Fruit fly (Drosophila melanogaster) whole organism, embryonic: ENCODE data around the gene hng2.

Experiments used
- Awh ChIP-seq: fragments of 200-800 bp; sonication (Bioruptor generic); IDR thresholded peaks from 2 replicates; pipeline ENCODE4, ENCODE4 v1.3.6; 2022; ENCODE audit warnings: missing biosample characterization, missing genetic modification characterization
- B-H2 ChIP-seq: fragments of 200-800 bp; sonication (Bioruptor generic); optimal IDR thresholded peaks from 2 replicates; lab custom pipeline; 2018; ENCODE audit warnings: missing biosample characterization, mild to moderate bottlenecking, missing genetic modification characterization
- CG10274 ChIP-seq: fragments of 200-800 bp; sonication (Bioruptor generic); optimal IDR thresholded peaks from 3 replicates; lab custom pipeline; 2017; ENCODE audit warnings: missing biosample characterization, mild to moderate bottlenecking, missing genetic modification characterization
- CG10462 ChIP-seq: fragments of 200-800 bp; sonication (Bioruptor generic); optimal IDR thresholded peaks from 2 replicates; lab custom pipeline; 2016; ENCODE audit warnings: missing biosample characterization, missing genetic modification characterization
- CG11695 ChIP-seq: fragments of 200-800 bp; sonication (Bioruptor generic); IDR thresholded peaks from 3 replicates; pipeline ENCODE4 v1.3.6; 2022; ENCODE audit warnings: missing biosample characterization, missing genetic modification characterization
- CG12155 ChIP-seq: fragments of 200-800 bp; sonication (Bioruptor generic); optimal IDR thresholded peaks from 3 replicates; lab custom pipeline; 2016; ENCODE audit warnings: missing biosample characterization, missing genetic modification characterization
- CG13775 ChIP-seq: fragments of 200-800 bp; sonication (Bioruptor generic); optimal IDR thresholded peaks from 3 replicates; lab custom pipeline; 2017; ENCODE audit warnings: missing biosample characterization, mild to moderate bottlenecking, missing genetic modification characterization
- CG14441 ChIP-seq: fragments of 200-800 bp; sonication (Bioruptor generic); IDR thresholded peaks from 2 replicates; pipeline ENCODE4 v1.3.6; 2022; ENCODE audit warnings: missing biosample characterization, missing genetic modification characterization
- CG16863 ChIP-seq: fragments of 200-800 bp; sonication (Bioruptor generic); optimal IDR thresholded peaks from 3 replicates; lab custom pipeline; 2016; ENCODE audit warnings: missing biosample characterization, missing genetic modification characterization
- CG17612 ChIP-seq: fragments of 200-800 bp; sonication (Bioruptor generic); IDR thresholded peaks from 2 replicates; pipeline ENCODE4 v1.3.6; 2022; ENCODE audit warnings: missing biosample characterization, missing genetic modification characterization
- CG17802 ChIP-seq: fragments of 200-800 bp; sonication (Bioruptor generic); optimal IDR thresholded peaks from 2 replicates; lab custom pipeline; 2018; ENCODE audit warnings: missing biosample characterization, mild to moderate bottlenecking, missing genetic modification characterization, moderate library complexity
- CG18011 ChIP-seq: fragments of 200-800 bp; sonication (Bioruptor generic); optimal IDR thresholded peaks from 2 replicates; lab custom pipeline; 2017; ENCODE audit warnings: missing biosample characterization, missing genetic modification characterization, mild to moderate bottlenecking, moderate library complexity, missing genotype
- CG2678 ChIP-seq: fragments of 200-800 bp; sonication (Bioruptor generic); optimal IDR thresholded peaks from 3 replicates; lab custom pipeline; 2019; ENCODE audit warnings: missing biosample characterization, mild to moderate bottlenecking, missing genetic modification characterization, moderate library complexity
- CG30431 ChIP-seq: fragments of 200-800 bp; sonication (Bioruptor generic); optimal IDR thresholded peaks from 2 replicates; lab custom pipeline; 2017; ENCODE audit warnings: missing biosample characterization, missing genetic modification characterization
- CG3065 ChIP-seq: fragments of 200-800 bp; sonication (Bioruptor generic); optimal IDR thresholded peaks from 2 replicates; lab custom pipeline; 2016; ENCODE audit warnings: missing biosample characterization, missing genetic modification characterization
- CG31365 ChIP-seq: fragments of 200-800 bp; sonication (Bioruptor generic); optimal IDR thresholded peaks from 2 replicates; lab custom pipeline; 2018; ENCODE audit warnings: missing biosample characterization, mild to moderate bottlenecking, missing genetic modification characterization
- CG42726 ChIP-seq: fragments of 200-800 bp; sonication (Bioruptor generic); IDR thresholded peaks from 2 replicates; pipeline ENCODE4 v1.3.6; 2022; ENCODE audit warnings: missing biosample characterization, missing genetic modification characterization; ENCODE audit not compliant: partially characterized antibody
- CG4730 ChIP-seq: fragments of 200-800 bp; sonication (Bioruptor generic); IDR thresholded peaks from 2 replicates; pipeline ENCODE4 v1.3.6; 2022; ENCODE audit warnings: missing biosample characterization, missing genetic modification characterization
- CG6683 ChIP-seq: fragments of 200-800 bp; sonication (Bioruptor generic); optimal IDR thresholded peaks from 2 replicates; lab custom pipeline; 2017; ENCODE audit warnings: missing biosample characterization, mild to moderate bottlenecking, missing genetic modification characterization, missing genetic modification reagents
- CG6854 ChIP-seq: fragments of 200-800 bp; sonication (Bioruptor generic); optimal IDR thresholded peaks from 3 replicates; lab custom pipeline; 2017; ENCODE audit warnings: missing biosample characterization, mild to moderate bottlenecking, missing genetic modification characterization
- CrebB ChIP-seq: fragments of 200-800 bp; sonication (Bioruptor generic); optimal IDR thresholded peaks from 3 replicates; lab custom pipeline; 2018; ENCODE audit warnings: missing biosample characterization, mild to moderate bottlenecking, missing genetic modification characterization
- Dek ChIP-seq: fragments of 200-800 bp; sonication (Bioruptor generic); optimal IDR thresholded peaks from 3 replicates; lab custom pipeline; 2019; ENCODE audit warnings: missing biosample characterization, mild to moderate bottlenecking, missing genetic modification characterization, moderate library complexity
- Dfd ChIP-seq, 2 experiments: fragments of >200 bp; optimal IDR thresholded peaks; 2 replicates each; lab custom pipeline; 2017; ENCODE audit warnings: missing biosample characterization in 2 of 2, missing genetic modification characterization in 2 of 2
- Elba2 ChIP-seq: fragments of 200-800 bp; sonication (Bioruptor generic); optimal IDR thresholded peaks from 3 replicates; lab custom pipeline; 2016; ENCODE audit warnings: missing biosample characterization, missing genetic modification characterization
- HHEX ChIP-seq: fragments of 200-800 bp; sonication (Bioruptor generic); optimal IDR thresholded peaks from 3 replicates; lab custom pipeline; 2017; ENCODE audit warnings: missing biosample characterization, mild to moderate bottlenecking, missing genetic modification characterization, missing genetic modification reagents
- Hr3 ChIP-seq: fragments of 200-800 bp; sonication (Bioruptor generic); optimal IDR thresholded peaks from 3 replicates; lab custom pipeline; 2016; ENCODE audit warnings: missing biosample characterization, missing genetic modification characterization
- Hr51 ChIP-seq, 2 experiments: fragments of 200-800 bp; sonication (Bioruptor generic); optimal IDR thresholded peaks; 2 replicates in 1 of 2; 3 replicates in 1 of 2; lab custom pipeline; 2016 to 2018; ENCODE audit warnings: missing biosample characterization in 2 of 2, missing genetic modification characterization in 2 of 2, mild to moderate bottlenecking in 1 of 2, moderate library complexity in 1 of 2
- MBD-R2 ChIP-seq: fragments of 200-800 bp; sonication (Bioruptor generic); IDR thresholded peaks from 2 replicates; pipeline ENCODE4 v1.3.6; 2022; ENCODE audit warnings: missing biosample characterization, missing genetic modification characterization
- Meics ChIP-seq: fragments of 200-800 bp; sonication (Bioruptor generic); optimal IDR thresholded peaks from 2 replicates; lab custom pipeline; 2017; ENCODE audit warnings: missing biosample characterization, mild to moderate bottlenecking, missing genetic modification characterization
- NFAT ChIP-seq: fragments of 200-800 bp; sonication (Bioruptor generic); IDR thresholded peaks from 2 replicates; pipeline ENCODE4 v1.3.6; 2022; ENCODE audit warnings: missing biosample characterization, missing genetic modification characterization
- Nf-YA ChIP-seq: fragments of 200-800 bp; sonication (Bioruptor generic); IDR thresholded peaks from 2 replicates; pipeline ENCODE4 v1.3.6; 2022; ENCODE audit warnings: missing biosample characterization, missing genetic modification characterization
- Nf-YC ChIP-seq: fragments of 200-800 bp; optimal IDR thresholded peaks from 3 replicates; lab custom pipeline; 2019; ENCODE audit warnings: missing biosample characterization, mild to moderate bottlenecking, missing genetic modification characterization, moderate library complexity
- Oli ChIP-seq: fragments of 200-800 bp; sonication (Bioruptor generic); optimal IDR thresholded peaks from 2 replicates; lab custom pipeline; 2018; ENCODE audit warnings: missing biosample characterization, mild to moderate bottlenecking, missing genetic modification characterization, moderate library complexity
- Optix ChIP-seq: fragments of 200-800 bp; sonication (Bioruptor generic); IDR thresholded peaks from 3 replicates; pipeline ENCODE4 v1.3.6; 2022; ENCODE audit warnings: missing biosample characterization, missing genetic modification characterization
- Six4 ChIP-seq: fragments of 200-800 bp; sonication (Bioruptor generic); optimal IDR thresholded peaks from 2 replicates; lab custom pipeline; 2016; ENCODE audit warnings: missing biosample characterization, missing genetic modification characterization
- Sox102F ChIP-seq: fragments of 200-800 bp; sonication (Bioruptor generic); optimal IDR thresholded peaks from 2 replicates; lab custom pipeline; 2018; ENCODE audit warnings: missing biosample characterization, mild to moderate bottlenecking, missing genetic modification characterization, moderate library complexity
- Trl ChIP-seq, 3 experiments: fragments of >200 bp in 2 of 3; fragments of 200-800 bp in 1 of 3; sonication (Bioruptor generic) in 1 of 3; optimal IDR thresholded peaks; 2 replicates in 1 of 3; 3 replicates in 2 of 3; lab custom pipeline; 2016 to 2017; ENCODE audit warnings: missing biosample characterization in 1 of 3, missing genetic modification characterization in 1 of 3
- amos ChIP-seq: fragments of 200-800 bp; sonication (Bioruptor generic); IDR thresholded peaks from 2 replicates; pipeline ENCODE4 v1.3.6; 2022; ENCODE audit warnings: missing biosample characterization, missing genetic modification characterization; ENCODE audit not compliant: partially characterized antibody
- ash1 ChIP-seq: fragments of 200-800 bp; sonication (Bioruptor generic); optimal IDR thresholded peaks from 2 replicates; lab custom pipeline; 2018; ENCODE audit warnings: missing biosample characterization, mild to moderate bottlenecking, missing genetic modification characterization
- caup ChIP-seq: fragments of 200-800 bp; sonication (Bioruptor generic); optimal IDR thresholded peaks from 3 replicates; lab custom pipeline; 2017; ENCODE audit warnings: missing biosample characterization, mild to moderate bottlenecking, missing genetic modification characterization, moderate library complexity; ENCODE audit not compliant: severe bottlenecking
- crol ChIP-seq: fragments of 200-800 bp; sonication (Bioruptor generic); IDR thresholded peaks from 2 replicates; pipeline ENCODE4 v1.3.6; 2022; ENCODE audit warnings: missing biosample characterization, missing genetic modification characterization
- fru ChIP-seq: fragments of >200 bp; optimal IDR thresholded peaks from 2 replicates; lab custom pipeline; 2017
- gfzf ChIP-seq: fragments of 200-800 bp; sonication (Bioruptor generic); optimal IDR thresholded peaks from 2 replicates; lab custom pipeline; 2016; ENCODE audit warnings: missing biosample characterization, mild to moderate bottlenecking, missing genetic modification characterization, moderate library complexity
- gro ChIP-seq: fragments of 200-800 bp; sonication (Bioruptor generic); optimal IDR thresholded peaks from 2 replicates; lab custom pipeline; 2016; ENCODE audit warnings: missing biosample characterization, missing genetic modification characterization
- insv ChIP-seq, 2 experiments: fragments of 200-800 bp; sonication (Bioruptor generic); optimal IDR thresholded peaks; 3 replicates each; lab custom pipeline; 2016 to 2018; ENCODE audit warnings: missing biosample characterization in 2 of 2, missing genetic modification characterization in 2 of 2
- nom ChIP-seq: fragments of 200-800 bp; sonication (Bioruptor generic); optimal IDR thresholded peaks from 2 replicates; lab custom pipeline; 2017; ENCODE audit warnings: missing biosample characterization, missing genetic modification characterization, mild to moderate bottlenecking, moderate library complexity, missing genetic modification reagents
- p53 ChIP-seq: fragments of 200-800 bp; sonication (Bioruptor generic); optimal IDR thresholded peaks from 2 replicates; lab custom pipeline; 2016; ENCODE audit warnings: missing biosample characterization, missing genetic modification characterization
- sens-2 ChIP-seq: fragments of 200-800 bp; sonication (Bioruptor generic); IDR thresholded peaks from 2 replicates; pipeline ENCODE4 v1.3.6; 2022; ENCODE audit warnings: missing biosample characterization, missing genetic modification characterization
- slbo ChIP-seq: fragments of 200-800 bp; sonication (Bioruptor generic); IDR thresholded peaks from 2 replicates; pipeline ENCODE4 v1.3.6; 2022; ENCODE audit warnings: missing biosample characterization, missing genetic modification characterization
- sna ChIP-seq: fragments of 200-800 bp; sonication (Bioruptor generic); IDR thresholded peaks from 2 replicates; pipeline ENCODE4 v1.3.6; 2022; ENCODE audit warnings: missing biosample characterization, missing genetic modification characterization; ENCODE audit not compliant: partially characterized antibody

hng2 gene

dm6 chr3R:8801126-8801762, 4.9 kb upstream of the hng2 start, which contains the start of the genes Pif1A, Pif1B and CCT7 (continued):
- TF ChIP-seq CG30431 (GFP tag; lab: Kevin White, UChicago) (no peak), Dfd (GFP tag; optimal IDR thresholded peaks at IDR 0.05; lab: Kevin White, UChicago) (no peak), CG6683 (GFP tag; lab: Kevin White, UChicago) (no peak), Dek (tag; lab: Kevin White, UChicago) (no peak), B-H2 (GFP tag; lab: Kevin White, UChicago) (no peak), nom (GFP tag; lab: Kevin White, UChicago) (peak; percentile 38), Six4 (GFP tag; lab: Kevin White, UChicago) (no peak), sens-2 (GFP tag; lab: Robert Waterston, UW) (no peak), Optix (GFP tag; lab: Robert Waterston, UW) (no peak), ash1 (no peak), gfzf (peak; percentile 60), Sox102F (no peak), Meics (GFP tag; lab: Kevin White, UChicago) (no peak), CG11695 (GFP tag; lab: Robert Waterston, UW) (no peak), CG10274 (GFP tag; lab: Kevin White, UChicago) (no peak), Awh (GFP tag; lab: Robert Waterston, UW) (no peak), CG10462 (GFP tag; lab: Kevin White, UChicago) (no peak), slbo (peak; percentile 14; the same call in 1 of the 2 replicates), Nf-YC (tag; lab: Kevin White, UChicago) (peak; percentile 5), CG12155 (GFP tag; lab: Kevin White, UChicago) (peak; percentile 26), Trl (optimal IDR thresholded peaks at IDR 0.05; lab: Kevin White, UChicago) (no peak), Trl (GFP tag; optimal IDR thresholded peaks at IDR 0.05; lab: Kevin White, UChicago) (peak; percentile 17), CG6854 (GFP tag; lab: Kevin White, UChicago) (no peak), p53 (GFP tag; lab: Kevin White, UChicago) (no peak), MBD-R2 (GFP tag; lab: Robert Waterston, UW) (peak; percentile 62), Hr51 (GFP tag; optimal IDR thresholded peaks at IDR 0.05; lab: Kevin White, UChicago) (no peak), CG17612 (no peak), CG2678 (tag; lab: Kevin White, UChicago) (no peak), CrebB (tag; lab: Kevin White, UChicago) (no peak), insv (GFP tag; optimal IDR thresholded peaks at IDR 0.05; lab: Kevin White, UChicago) (peak in 1 of 2 experiments; percentile 4), CG31365 (no peak), CG16863 (GFP tag; lab: Kevin White, UChicago) (peak; percentile 28), sna (GFP tag; lab: Robert Waterston, UW) (peak; percentile 97), CG42726 (GFP tag; lab: Robert Waterston, UW) (peak; percentile 50; the same call in 1 of the 2 replicates), crol (GFP tag; lab: Robert Waterston, UW) (no peak), CG13775 (peak; percentile 5), HHEX (GFP tag; lab: Kevin White, UChicago) (no peak), CG14441 (GFP tag; lab: Robert Waterston, UW) (no peak), Oli (tag; lab: Kevin White, UChicago) (no peak), CG4730 (GFP tag; lab: Robert Waterston, UW) (no peak), CG18011 (no peak), Nf-YA (no peak), gro (no peak), CG17802 (tag; lab: Kevin White, UChicago) (peak; percentile 78), NFAT (GFP tag; lab: Robert Waterston, UW) (no peak), fru (lab: Kevin White, UChicago) (no peak), amos (GFP tag; lab: Robert Waterston, UW) (peak; percentile 91), CG3065 (GFP tag; lab: Kevin White, UChicago) (no peak), Elba2 (GFP tag; lab: Kevin White, UChicago) (no peak), Hr3 (GFP tag; lab: Kevin White, UChicago) (no peak), caup (GFP tag; lab: Kevin White, UChicago) (no peak)
